Worm (Caenorhabditis elegans): Measurements from ENCODE around the gene C33H5.16.

DNA sequence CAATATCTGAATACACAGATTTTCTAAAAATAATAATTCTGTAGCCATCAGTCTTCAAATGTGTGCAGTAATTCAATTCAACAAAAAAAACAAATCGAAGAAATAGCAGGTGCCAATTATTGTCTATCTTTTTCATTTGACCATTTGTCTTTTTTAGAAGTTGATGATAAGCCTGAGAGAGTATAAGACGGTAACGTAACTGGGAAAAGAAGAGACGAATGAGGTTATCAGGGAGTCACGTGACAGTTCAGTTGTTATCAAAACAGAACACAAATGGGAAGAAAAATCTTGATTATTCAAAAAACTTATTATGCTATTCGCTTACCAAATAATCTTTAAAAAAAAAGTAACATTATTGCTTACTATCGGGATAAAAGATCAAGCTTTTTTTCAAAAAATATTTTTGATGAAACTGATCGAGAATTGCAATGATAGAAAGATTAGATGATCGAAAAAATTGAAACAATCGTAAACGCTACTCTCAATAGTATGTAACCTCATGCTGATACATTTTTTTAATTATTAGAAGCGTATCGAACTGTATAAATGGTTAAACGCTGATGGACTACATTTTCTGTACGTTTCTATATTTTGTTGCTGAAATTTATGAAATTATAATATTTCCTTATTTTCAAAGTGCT is 41.3 kb upstream of the C33H5.16 start:
- TF ChIP-seq K11D2.4 (GFP tag; IDR thresholded peaks at IDR 0.05) (no peak), mel-28 (tag; optimal IDR thresholded peaks at IDR 0.05; ENCODE audit: borderline replicate concordance) (no peak), unc-62 (GFP tag; optimal IDR thresholded peaks at IDR 0.05) (no peak)
